Worm (Caenorhabditis elegans): Measurements from ENCODE around the gene tag-267.

ce11 chrIII:675822-676221 lies 35.2 kb downstream of the tag-267 start, which contains the start of gene grk-2:
- no peak for TF ChIP-seq mdl-1 (tag; optimal IDR thresholded peaks at IDR 0.05)
- TF ChIP-seq dpl-1 (GFP tag; optimal IDR thresholded peaks at IDR 0.05) = no peak

All from whole organism, L1 larva.